Worm (Caenorhabditis elegans) whole organism, L4/young adult: Measurements from ENCODE around the gene C06E1.7.

Experiments used
- dao-5 ChIP-seq: sonication (generic microtip); optimal IDR thresholded peaks from 2 replicates; lab custom pipeline; 2016; ENCODE audit warnings: missing genotype, missing genetic modification characterization, moderate library complexity, missing compliant biosample characterization
- him-1 ChIP-seq: sonication (generic microtip); optimal IDR thresholded peaks from 2 replicates; lab custom pipeline; 2016; ENCODE audit warnings: missing genotype, missing genetic modification reagents, missing genetic modification characterization, missing compliant biosample characterization

DNA sequence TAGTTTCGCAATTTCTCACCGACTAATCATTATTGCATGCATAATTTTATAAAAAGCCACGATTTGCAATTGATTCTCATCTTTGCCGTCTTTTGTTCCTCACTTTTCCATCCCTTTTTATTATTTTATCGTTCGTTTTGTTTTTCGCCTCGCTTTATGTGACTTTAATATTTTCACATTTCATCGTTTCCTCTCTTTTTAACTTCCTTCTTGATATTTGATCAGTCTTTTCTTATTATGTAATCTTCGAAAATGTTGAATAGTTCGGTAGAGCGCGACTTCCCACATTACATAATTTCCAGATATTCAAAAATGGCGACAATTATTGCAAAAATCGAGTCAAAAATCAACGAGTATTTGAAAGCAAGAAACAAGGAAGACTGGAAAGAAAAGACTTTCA lies 12.0 kb upstream of the C06E1.7 start, which contains the start of gene C06E1.1:
- TF ChIP-seq him-1 (tag; lab: Kevin White, UChicago) (no peak), dao-5 (tag; lab: Kevin White, UChicago) (no peak)
